Fruit fly (Drosophila melanogaster): ENCODE results near the gene CG7080.

dm6 chr3R:22342151-22342550 lies 13.1 kb downstream of the CG7080 start, which contains the start of gene CG5386:
- TF ChIP-seq CG8478 (optimal IDR thresholded peaks at IDR 0.05), result no peak
- TF ChIP-seq CTCF (optimal IDR thresholded peaks at IDR 0.05), result no peak
